Fruit fly (Drosophila melanogaster): ENCODE measurements around the gene CG9636.

DNA sequence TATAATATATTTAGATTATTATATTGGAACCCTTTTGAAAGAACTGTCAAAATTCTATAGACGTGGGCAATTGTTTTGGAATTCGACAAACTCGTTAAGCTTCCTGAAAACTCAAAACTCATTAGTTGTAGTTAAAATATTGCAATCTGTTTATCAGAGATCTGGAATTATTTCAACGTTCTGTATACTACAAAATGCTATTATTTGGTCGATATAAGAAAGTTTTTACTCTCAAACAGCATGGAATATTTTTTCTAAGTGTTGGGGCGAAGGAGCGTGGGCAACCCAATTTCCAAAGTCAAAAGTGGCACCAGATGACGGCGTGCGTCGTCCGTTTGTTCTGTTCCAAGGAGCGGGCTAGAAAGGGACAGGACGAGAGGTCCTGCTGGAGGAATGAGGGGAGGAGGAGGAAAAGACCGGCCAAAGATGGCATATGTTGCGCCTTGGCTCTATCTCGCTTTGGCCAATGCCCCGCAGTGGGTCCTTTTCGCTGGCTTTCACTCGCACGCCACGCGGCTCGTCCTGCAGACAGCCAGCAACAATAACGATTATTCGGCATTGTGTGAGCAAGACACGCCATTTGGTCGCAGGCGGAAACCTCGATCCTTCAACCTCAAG, 42.2 kb upstream of the CG9636 start:
- TF ChIP-seq Clk (GFP tag; optimal IDR thresholded peaks at IDR 0.05) = no peak
- TF ChIP-seq Crg-1 (GFP tag; optimal IDR thresholded peaks at IDR 0.05) = no peak

Measured in whole organism, adult.